Fruit fly (Drosophila melanogaster): ENCODE data around the gene Mfe2.

- TF ChIP-seq Blimp-1 (GFP tag; optimal IDR thresholded peaks at IDR 0.05) (no peak), CG11762 (GFP tag; optimal IDR thresholded peaks at IDR 0.05; ENCODE audit: insufficient read depth) (no peak), Ets21C (GFP tag; optimal IDR thresholded peaks at IDR 0.05) (no peak), Met (GFP tag; optimal IDR thresholded peaks at IDR 0.05) (no peak), spab (GFP tag; optimal IDR thresholded peaks at IDR 0.05) (no peak)
Measured at dm6 chrX:16303636-16304035, 32.9 kb downstream of the Mfe2 start, which contains the start of gene CG3679.
